Worm (Caenorhabditis elegans): ENCODE results near the gene Y62E10A.24.

- TF ChIP-seq ama-1 (optimal IDR thresholded peaks at IDR 0.05) (no peak), flt-1 (GFP tag; IDR thresholded peaks at IDR 0.05) (no peak)
Observed at ce11 chrIV:13390770-13391169, 20.3 kb downstream of the Y62E10A.24 start.
